Worm (Caenorhabditis elegans): ENCODE results near the gene ugt-65.

Gene ugt-65

DNA sequence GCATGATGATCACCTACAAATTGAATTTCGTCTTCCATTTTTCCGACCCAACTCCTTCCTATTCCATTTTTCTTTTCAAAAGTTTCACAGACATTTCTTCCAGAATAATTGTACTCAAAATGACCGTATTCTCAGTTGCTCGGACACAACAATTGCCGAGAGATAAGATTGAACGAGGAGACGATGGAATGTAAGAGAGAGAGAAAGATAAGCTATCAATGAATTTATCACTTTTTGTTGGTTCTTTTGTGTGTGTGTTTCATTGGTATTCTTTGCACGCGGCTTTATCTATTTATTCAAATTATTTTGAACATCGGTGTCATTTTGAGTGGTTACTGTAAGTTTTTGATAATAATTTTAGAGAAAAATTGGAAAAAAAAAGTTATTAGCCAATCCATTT lies at the start of gene ugt-65:
Gene ugt-65 (plus strand): TSS at position 229 of the 400 bp plus-strand sequence.
- TF ChIP-seq crh-2 (tag; optimal IDR thresholded peaks at IDR 0.05) (peak; percentile 15), ceh-16 (tag; optimal IDR thresholded peaks at IDR 0.05) (no peak), sma-9 (GFP tag; optimal IDR thresholded peaks at IDR 0.05) (peak; percentile 86), sma-9 (tag; optimal IDR thresholded peaks at IDR 0.05) (no peak), F13H6.1 (tag; optimal IDR thresholded peaks at IDR 0.05) (peak; percentile 6), ztf-11 (tag; optimal IDR thresholded peaks at IDR 0.05) (no peak), fos-1 (tag; optimal IDR thresholded peaks at IDR 0.05) (peak; percentile 71)

ce11 chrIV:12371340-12371739 lies 49.1 kb upstream of the ugt-65 start:
- TF ChIP-seq alr-1 (tag; optimal IDR thresholded peaks at IDR 0.05) (no peak), nhr-6 (tag; optimal IDR thresholded peaks at IDR 0.05) (no peak), nhr-11 (tag; optimal IDR thresholded peaks at IDR 0.05) (no peak), zag-1 (tag; optimal IDR thresholded peaks at IDR 0.05) (no peak), nhr-237 (tag; optimal IDR thresholded peaks at IDR 0.05) (no peak), skn-1 (tag; optimal IDR thresholded peaks at IDR 0.05) (no peak), nhr-21 (tag; optimal IDR thresholded peaks at IDR 0.05) (no peak), unc-39 (tag; optimal IDR thresholded peaks at IDR 0.05) (no peak)

DNA sequence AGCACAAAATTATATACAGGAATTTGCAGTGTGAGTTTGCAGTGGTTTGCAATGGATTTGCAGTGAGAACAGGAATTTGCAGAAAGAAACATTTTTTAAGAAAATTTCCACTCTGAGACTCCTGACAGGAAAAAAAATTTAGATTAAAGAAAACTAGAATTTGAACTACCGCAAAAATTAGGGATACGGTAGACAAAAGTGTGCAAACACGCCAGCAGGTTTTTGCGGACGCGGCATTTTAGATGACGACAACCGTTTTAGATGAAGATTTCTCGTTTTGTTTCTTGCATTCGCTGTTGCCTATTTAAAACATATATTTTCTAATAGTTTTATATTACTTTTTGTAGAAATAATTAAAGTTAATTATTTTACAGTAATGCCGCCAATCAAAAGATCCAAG lies 48.6 kb upstream of the ugt-65 start, which contains the start of gene wdr-46:
Gene wdr-46 (plus strand): TSS at position 375 of the 400 bp plus-strand sequence.
- TF ChIP-seq ztf-11 (tag; optimal IDR thresholded peaks at IDR 0.05) (no peak), unc-55 (GFP tag; optimal IDR thresholded peaks at IDR 0.05) (peak; percentile 97), snpc-4 (tag; optimal IDR thresholded peaks at IDR 0.05) (peak; percentile 70), Y55F3AM.14 (GFP tag; optimal IDR thresholded peaks at IDR 0.05) (no peak), skn-1 (tag; optimal IDR thresholded peaks at IDR 0.05) (no peak), mdl-1 (tag; optimal IDR thresholded peaks at IDR 0.05) (no peak), nhr-6 (tag; optimal IDR thresholded peaks at IDR 0.05) (peak; percentile 68), gmeb-1 (tag; optimal IDR thresholded peaks at IDR 0.05) (peak; percentile 99), zag-1 (tag; optimal IDR thresholded peaks at IDR 0.05) (no peak), lin-39 (tag; optimal IDR thresholded peaks at IDR 0.05) (no peak), ztf-4 (tag; optimal IDR thresholded peaks at IDR 0.05) (peak; percentile 29), C34F6.9 (tag; optimal IDR thresholded peaks at IDR 0.05) (peak; percentile 87), sem-4 (tag; optimal IDR thresholded peaks at IDR 0.05) (peak; percentile 76), nhr-237 (tag; optimal IDR thresholded peaks at IDR 0.05) (no peak), ZK546.5 (tag; optimal IDR thresholded peaks at IDR 0.05) (peak; percentile 78), elt-1 (tag; optimal IDR thresholded peaks at IDR 0.05) (no peak), ceh-82 (tag; optimal IDR thresholded peaks at IDR 0.05) (peak; percentile 74), egl-27 (tag; optimal IDR thresholded peaks at IDR 0.05) (no peak), nhr-21 (tag; optimal IDR thresholded peaks at IDR 0.05) (peak; percentile 80), peb-1 (tag; optimal IDR thresholded peaks at IDR 0.05) (no peak), nhr-77 (tag; optimal IDR thresholded peaks at IDR 0.05) (peak; percentile 56), R02D3.7 (tag; optimal IDR thresholded peaks at IDR 0.05) (peak; percentile 52), sma-9 (GFP tag; optimal IDR thresholded peaks at IDR 0.05) (peak; percentile 79), sma-9 (tag; optimal IDR thresholded peaks at IDR 0.05) (no peak), blmp-1 (tag; optimal IDR thresholded peaks at IDR 0.05; ENCODE audit: insufficient read depth) (no peak), ama-1 (optimal IDR thresholded peaks at IDR 0.05) (no peak), unc-62 (GFP tag; optimal IDR thresholded peaks at IDR 0.05) (no peak), unc-39 (tag; optimal IDR thresholded peaks at IDR 0.05) (no peak), F13H6.1 (tag; optimal IDR thresholded peaks at IDR 0.05) (peak; percentile 76), aly-2 (tag; optimal IDR thresholded peaks at IDR 0.05) (no peak), ztf-1 (GFP tag; conservative IDR thresholded peaks at IDR 0.05) (no peak), sma-3 (GFP tag; optimal IDR thresholded peaks at IDR 0.05) (peak; percentile 83), ceh-16 (tag; optimal IDR thresholded peaks at IDR 0.05) (no peak), mab-5 (tag; optimal IDR thresholded peaks at IDR 0.05) (peak; percentile 88), nhr-12 (tag; optimal IDR thresholded peaks at IDR 0.05) (no peak), alr-1 (tag; optimal IDR thresholded peaks at IDR 0.05) (no peak), mbf-1 (tag; optimal IDR thresholded peaks at IDR 0.05) (no peak), dmd-4 (tag; optimal IDR thresholded peaks at IDR 0.05) (peak; percentile 1), nhr-129 (tag; optimal IDR thresholded peaks at IDR 0.05) (peak; percentile 96), fos-1 (tag; optimal IDR thresholded peaks at IDR 0.05) (peak; percentile 55), nhr-25 (tag; optimal IDR thresholded peaks at IDR 0.05) (peak; percentile 89), crh-2 (tag; optimal IDR thresholded peaks at IDR 0.05) (peak; percentile 89), lin-11 (tag; optimal IDR thresholded peaks at IDR 0.05) (peak; percentile 55), nhr-11 (tag; optimal IDR thresholded peaks at IDR 0.05) (no peak), elt-3 (tag; optimal IDR thresholded peaks at IDR 0.05) (no peak), lsy-2 (tag; optimal IDR thresholded peaks at IDR 0.05) (peak; percentile 99 to 100), nhr-10 (tag; optimal IDR thresholded peaks at IDR 0.05) (peak; percentile 79), nhr-23 (tag; optimal IDR thresholded peaks at IDR 0.05) (no peak), lin-13 (GFP tag; optimal IDR thresholded peaks at IDR 0.05) (peak; percentile 89)

All from whole organism, L2 larva.